Worm (Caenorhabditis elegans): ENCODE data around the gene T10C6.6.

ce11 chrV:16017671-16018070, 6.5 kb upstream of the T10C6.6 start, which contains the start of gene srx-43:
- no peak for TF ChIP-seq pha-4 (GFP tag; IDR thresholded peaks at IDR 0.05)
- TF ChIP-seq pha-4 (tag; optimal IDR thresholded peaks at IDR 0.05), result no peak
- TF ChIP-seq pqm-1 (tag; optimal IDR thresholded peaks at IDR 0.05), result no peak
- no peak for TF ChIP-seq aly-2 (tag; optimal IDR thresholded peaks at IDR 0.05)

Data from whole organism, L4 larva.